5 worm cellular contexts compared by ENCODE assay signal in genomic region chrIII:3632379-3632778, ce11.
TF ChIP-seq lines count a peak whose summit lies in the region.

No protein-coding gene starts in this region.

TF ChIP-seq in whole organism, L1 larva, 84 proteins besides CTCF, POLR2A, EP300 and RAD21:
- no peak for TF ChIP-seq ceh-63 (GFP tag; optimal IDR thresholded peaks at IDR 0.05; lab: Kevin White, UChicago)
- no peak for TF ChIP-seq ztf-4 (tag; optimal IDR thresholded peaks at IDR 0.05; lab: Kevin White, UChicago)
- TF ChIP-seq efl-1 (optimal IDR thresholded peaks at IDR 0.05; lab: Kevin White, UChicago) = no peak
- TF ChIP-seq efl-1 (GFP tag; optimal IDR thresholded peaks at IDR 0.05 in 1 of 2; lab: Kevin White, UChicago) = peak in 1 of 2 experiments; percentile 3
- no peak for TF ChIP-seq lin-39 (tag; optimal IDR thresholded peaks at IDR 0.05; lab: Kevin White, UChicago)
- no peak for TF ChIP-seq rnt-1 (tag; optimal IDR thresholded peaks at IDR 0.05; lab: Kevin White, UChicago)
- no peak for TF ChIP-seq pqm-1 (tag; optimal IDR thresholded peaks at IDR 0.05; lab: Kevin White, UChicago)
- no peak for TF ChIP-seq fkh-10 (GFP tag; optimal IDR thresholded peaks at IDR 0.05; lab: Kevin White, UChicago)
- TF ChIP-seq xbp-1 (tag; optimal IDR thresholded peaks at IDR 0.05; lab: Kevin White, UChicago) = no peak
- no peak for TF ChIP-seq nhr-71 (tag; optimal IDR thresholded peaks at IDR 0.05; lab: Kevin White, UChicago)
- no peak for TF ChIP-seq aly-2 (tag; optimal IDR thresholded peaks at IDR 0.05; lab: Kevin White, UChicago)
- TF ChIP-seq nhr-237 (tag; optimal IDR thresholded peaks at IDR 0.05; lab: Kevin White, UChicago) = no peak
- no peak for TF ChIP-seq F16B12.6 (tag; optimal IDR thresholded peaks at IDR 0.05; lab: Kevin White, UChicago)
- TF ChIP-seq lin-14 (GFP tag; optimal IDR thresholded peaks at IDR 0.05; lab: Kevin White, UChicago) = peak; percentile 21

TF ChIP-seq in whole organism, L2 larva, 48 proteins besides CTCF, POLR2A, EP300 and RAD21:
- TF ChIP-seq zag-1 (tag; optimal IDR thresholded peaks at IDR 0.05; lab: Kevin White, UChicago) (peak; percentile 2), unc-55 (GFP tag; optimal IDR thresholded peaks at IDR 0.05; lab: Kevin White, UChicago) (peak; percentile 1), skn-1 (tag; optimal IDR thresholded peaks at IDR 0.05; lab: Kevin White, UChicago) (no peak)
TF ChIP-seq in whole organism, L2 larva: peak in this region for 2.

TF ChIP-seq in whole organism, L3 larva, 47 proteins besides CTCF, POLR2A, EP300 and RAD21:
- TF ChIP-seq hmg-11 (tag; optimal IDR thresholded peaks at IDR 0.05; lab: Kevin White, UChicago) (peak; percentile 17), nfya-1 (tag; optimal IDR thresholded peaks at IDR 0.05; lab: Kevin White, UChicago; ENCODE audit: insufficient read depth) (peak; percentile 14), lin-39 (tag; optimal IDR thresholded peaks at IDR 0.05; lab: Kevin White, UChicago) (peak; percentile 17), nhr-77 (tag; optimal IDR thresholded peaks at IDR 0.05; lab: Kevin White, UChicago) (no peak)

TF ChIP-seq in whole organism, L4 larva, 104 proteins besides CTCF, POLR2A, EP300 and RAD21:
- TF ChIP-seq aha-1 (tag; lab: Kevin White, UChicago) (peak; percentile 59), unc-62 (GFP tag; optimal IDR thresholded peaks at IDR 0.05 in 1 of 2; lab: Kevin White, UChicago) (peak in 1 of 2 experiments; percentile 98), unc-62 (tag; optimal IDR thresholded peaks at IDR 0.05; lab: Kevin White, UChicago) (no peak), ctbp-1 (GFP tag; IDR thresholded peaks at IDR 0.05; lab: Robert Waterston, UW) (no peak)
TF ChIP-seq in whole organism, L4 larva: peak in this region for 2.

TF ChIP-seq in whole organism, young adult, 124 proteins besides CTCF, POLR2A, EP300 and RAD21:
- TF ChIP-seq cebp-1 (GFP tag; IDR thresholded peaks at IDR 0.05; lab: Robert Waterston, UW) (no peak), cebp-1 (tag; optimal IDR thresholded peaks at IDR 0.05; lab: Kevin White, UChicago) (peak; percentile 8), unc-130 (GFP tag; optimal IDR thresholded peaks at IDR 0.05; lab: Kevin White, UChicago) (no peak)
